Worm (Caenorhabditis elegans): ENCODE data around the gene C03B1.13.

C03B1.13 gene

DNA sequence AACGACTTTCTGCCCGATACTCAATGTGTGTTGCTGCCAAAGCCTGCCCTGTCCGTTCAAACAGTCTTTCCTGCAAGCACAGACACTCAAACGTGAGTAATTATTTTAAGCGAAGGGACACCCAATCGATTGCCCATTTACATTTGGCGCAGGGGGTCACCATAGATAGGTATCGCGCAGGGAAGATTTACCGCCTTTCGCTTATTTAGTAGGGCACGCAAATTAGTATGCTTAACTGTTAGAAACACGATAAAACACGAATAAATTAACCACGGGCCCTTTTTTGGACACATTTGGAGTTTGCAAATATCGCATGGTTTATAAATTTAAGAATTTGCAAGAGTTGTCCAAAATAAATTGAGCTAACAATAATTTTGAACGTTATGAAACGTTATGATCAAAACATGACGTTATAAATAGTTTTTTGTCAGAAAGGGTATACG is 41.4 kb downstream of the C03B1.13 start (continued):
- peak; percentile 61 for TF ChIP-seq F16B12.6 (tag; optimal IDR thresholded peaks at IDR 0.05)
- peak; percentile 100 for TF ChIP-seq nhr-90 (tag; optimal IDR thresholded peaks at IDR 0.05; ENCODE audit: poor library complexity)
- peak; percentile 98 for TF ChIP-seq rnt-1 (tag; optimal IDR thresholded peaks at IDR 0.05)
- peak; percentile 54 for TF ChIP-seq blmp-1 (tag; optimal IDR thresholded peaks at IDR 0.05)
- peak; percentile 99 for TF ChIP-seq irx-1 (tag; optimal IDR thresholded peaks at IDR 0.05)
- TF ChIP-seq lsy-2 (tag; optimal IDR thresholded peaks at IDR 0.05): peak; percentile 94 to 95
- TF ChIP-seq lin-13 (GFP tag; optimal IDR thresholded peaks at IDR 0.05): peak; percentile 95
- TF ChIP-seq ets-5 (GFP tag; IDR thresholded peaks at IDR 0.05): no peak
- peak; percentile 96 for TF ChIP-seq zip-4 (GFP tag; optimal IDR thresholded peaks at IDR 0.05)
- peak; percentile 96 for TF ChIP-seq pax-3 (tag; optimal IDR thresholded peaks at IDR 0.05)
- peak; percentile 82 to 93 for TF ChIP-seq lin-35 (GFP tag; optimal IDR thresholded peaks at IDR 0.05)
- no peak for TF ChIP-seq alr-1 (tag; optimal IDR thresholded peaks at IDR 0.05; ENCODE audit: borderline replicate concordance)
- TF ChIP-seq C34B4.2 (tag; optimal IDR thresholded peaks at IDR 0.05): no peak
- peak; percentile 94 for TF ChIP-seq aly-2 (tag; optimal IDR thresholded peaks at IDR 0.05)
- peak; percentile 98 for TF ChIP-seq skn-1 (tag; optimal IDR thresholded peaks at IDR 0.05)
- TF ChIP-seq elt-2 (tag; optimal IDR thresholded peaks at IDR 0.05): peak; percentile 96
- peak; percentile 85 for TF ChIP-seq nhr-12 (tag; optimal IDR thresholded peaks at IDR 0.05)
- TF ChIP-seq unc-62 (GFP tag; optimal IDR thresholded peaks at IDR 0.05): no peak
- peak; percentile 100 for TF ChIP-seq snu-23 (GFP tag; optimal IDR thresholded peaks at IDR 0.05)
- TF ChIP-seq mef-2 (tag; optimal IDR thresholded peaks at IDR 0.05): peak; percentile 90
- TF ChIP-seq fos-1 (tag; optimal IDR thresholded peaks at IDR 0.05): peak; percentile 99
- TF ChIP-seq nhr-47 (tag; optimal IDR thresholded peaks at IDR 0.05): peak; percentile 100
- peak; percentile 98 for TF ChIP-seq nhr-237 (tag; optimal IDR thresholded peaks at IDR 0.05)
- peak; percentile 99 for TF ChIP-seq fkh-8 (tag; optimal IDR thresholded peaks at IDR 0.05)
- peak; percentile 81 for TF ChIP-seq unc-98 (GFP tag; IDR thresholded peaks at IDR 0.05)
- TF ChIP-seq hlh-4 (tag; optimal IDR thresholded peaks at IDR 0.05): peak; percentile 68
- TF ChIP-seq unc-86 (tag; optimal IDR thresholded peaks at IDR 0.05): peak; percentile 98
- TF ChIP-seq ztf-4 (tag; optimal IDR thresholded peaks at IDR 0.05): peak; percentile 99
- TF ChIP-seq tlp-1 (tag; optimal IDR thresholded peaks at IDR 0.05): peak; percentile 33
- peak; percentile 98 for TF ChIP-seq ceh-63 (GFP tag; optimal IDR thresholded peaks at IDR 0.05)
- TF ChIP-seq ama-1 (optimal IDR thresholded peaks at IDR 0.05): peak; percentile 60
- TF ChIP-seq egl-13 (tag; optimal IDR thresholded peaks at IDR 0.05): peak; percentile 99
- TF ChIP-seq lin-15B (tag; optimal IDR thresholded peaks at IDR 0.05): peak; percentile 29
- peak; percentile 99 for TF ChIP-seq ceh-8 (GFP tag; optimal IDR thresholded peaks at IDR 0.05)
- peak; percentile 99 for TF ChIP-seq C16A3.4 (tag; optimal IDR thresholded peaks at IDR 0.05)
- no peak for TF ChIP-seq pag-3 (tag; optimal IDR thresholded peaks at IDR 0.05; ENCODE audit: borderline replicate concordance, insufficient read depth)
- peak; percentile 88 to 97 for TF ChIP-seq egl-27 (tag; optimal IDR thresholded peaks at IDR 0.05)
- peak; percentile 99 for TF ChIP-seq sox-4 (tag; optimal IDR thresholded peaks at IDR 0.05)
- TF ChIP-seq isw-1 (GFP tag; IDR thresholded peaks at IDR 0.05): peak; percentile 93
- TF ChIP-seq nhr-19 (GFP tag; conservative IDR thresholded peaks at IDR 0.05): peak; percentile 98
- TF ChIP-seq grh-1 (GFP tag; IDR thresholded peaks at IDR 0.05): peak; percentile 98
- TF ChIP-seq efl-3 (GFP tag; optimal IDR thresholded peaks at IDR 0.05): peak; percentile 97
- peak; percentile 83 to 91 for TF ChIP-seq efl-1 (optimal IDR thresholded peaks at IDR 0.05)
- peak; percentile 71 to 96 for TF ChIP-seq efl-1 (GFP tag; optimal IDR thresholded peaks at IDR 0.05 in 1 of 2)
- peak; percentile 99 for TF ChIP-seq tbx-2 (tag; optimal IDR thresholded peaks at IDR 0.05)
- peak; percentile 98 to 100 (median 99) for TF ChIP-seq ceh-82 (tag; optimal IDR thresholded peaks at IDR 0.05)
- TF ChIP-seq lin-14 (GFP tag; optimal IDR thresholded peaks at IDR 0.05): peak; percentile 98
- peak; percentile 97 for TF ChIP-seq nhr-76 (tag; optimal IDR thresholded peaks at IDR 0.05)
- TF ChIP-seq sptf-1 (tag; optimal IDR thresholded peaks at IDR 0.05): no peak
- TF ChIP-seq nhr-71 (tag; optimal IDR thresholded peaks at IDR 0.05): peak; percentile 99
- no peak for TF ChIP-seq Y116A8C.19 (tag; optimal IDR thresholded peaks at IDR 0.05; ENCODE audit: borderline replicate concordance)
- peak; percentile 77 for TF ChIP-seq unc-130 (tag; optimal IDR thresholded peaks at IDR 0.05)

Data from whole organism, L1 larva.